Fruit fly (Drosophila melanogaster): ENCODE results near the gene mei-217.

mei-217 gene

DNA sequence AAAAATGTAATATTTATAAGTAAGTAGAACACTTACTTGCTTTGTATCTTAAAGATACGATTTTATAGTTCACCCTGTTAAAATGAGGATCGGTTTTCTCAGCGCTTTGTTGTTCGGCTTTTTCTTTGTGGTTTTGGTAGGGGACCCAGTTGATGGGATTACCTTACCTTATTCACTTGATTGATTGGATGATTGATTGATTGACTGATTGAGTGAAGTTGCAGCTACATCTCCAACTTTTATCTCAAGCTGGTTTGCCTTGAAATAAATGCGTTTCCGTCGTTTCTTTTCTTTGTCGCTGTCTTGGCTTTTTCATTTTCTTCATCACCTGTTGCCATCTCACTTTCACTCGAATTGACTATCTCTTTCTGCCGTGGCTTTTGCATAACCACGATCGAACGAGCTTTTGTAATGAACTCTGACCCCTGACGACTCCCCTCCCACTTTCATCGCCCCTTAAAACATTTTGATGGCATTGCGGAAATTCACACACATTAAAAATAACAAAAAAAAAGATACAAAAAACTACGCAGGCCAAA lies 30.1 kb upstream of the mei-217 start:
- TF ChIP-seq svp (GFP tag): peak; percentile 9
- TF ChIP-seq Eip78C (GFP tag): peak; percentile 31
- TF ChIP-seq Blimp-1 (GFP tag; optimal IDR thresholded peaks at IDR 0.05): peak; percentile 5
- TF ChIP-seq lz (GFP tag; optimal IDR thresholded peaks at IDR 0.05): no peak
- no peak for TF ChIP-seq CG31627 (GFP tag; optimal IDR thresholded peaks at IDR 0.05)
- TF ChIP-seq Sox14 (GFP tag; optimal IDR thresholded peaks at IDR 0.05): no peak
- no peak for TF ChIP-seq eg (GFP tag; IDR thresholded peaks at IDR 0.05)

DNA sequence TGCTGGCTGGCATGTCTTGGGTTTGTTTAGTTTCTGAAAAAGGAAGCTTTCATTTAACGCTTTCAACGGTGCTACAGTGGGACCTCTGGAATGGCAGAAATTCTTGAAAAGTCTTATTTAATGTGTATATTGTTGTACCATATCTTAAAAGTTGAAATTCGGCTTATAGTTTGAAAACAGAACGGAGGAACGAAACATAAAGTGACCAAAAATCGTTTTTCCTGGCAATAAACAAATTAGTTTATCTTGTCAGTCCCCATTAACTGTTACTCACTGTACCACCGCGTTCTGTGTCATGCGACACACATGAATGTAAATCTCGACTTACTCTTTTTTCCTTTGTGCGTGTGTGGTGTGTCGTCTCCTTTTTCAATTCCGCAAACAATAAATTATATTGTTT lies 29.3 kb upstream of the mei-217 start:
- no peak for TF ChIP-seq CG7368 (GFP tag; optimal IDR thresholded peaks at IDR 0.05)
- peak; percentile 22 for TF ChIP-seq CG34406 (GFP tag; optimal IDR thresholded peaks at IDR 0.05)
- peak; percentile 41 for TF ChIP-seq Sox14 (GFP tag; optimal IDR thresholded peaks at IDR 0.05)
- TF ChIP-seq fd85E (GFP tag; optimal IDR thresholded peaks at IDR 0.05): no peak
- peak; percentile 76 for TF ChIP-seq Eip78C (GFP tag)
- peak; percentile 37 for TF ChIP-seq Eip75B (GFP tag; optimal IDR thresholded peaks at IDR 0.05)
- TF ChIP-seq CG6854 (GFP tag; optimal IDR thresholded peaks at IDR 0.05): no peak
- TF ChIP-seq fkh (GFP tag; optimal IDR thresholded peaks at IDR 0.05): no peak
- TF ChIP-seq Smox (GFP tag; optimal IDR thresholded peaks at IDR 0.05): peak; percentile 64
- TF ChIP-seq achi (GFP tag; optimal IDR thresholded peaks at IDR 0.05): peak; percentile 32
- TF ChIP-seq lz (GFP tag; optimal IDR thresholded peaks at IDR 0.05): peak; percentile 62
- peak; percentile 81 for TF ChIP-seq svp (GFP tag)
- TF ChIP-seq CG8119 (GFP tag; IDR thresholded peaks at IDR 0.05): no peak
- TF ChIP-seq CG3919 (GFP tag; optimal IDR thresholded peaks at IDR 0.05): peak; percentile 19
- TF ChIP-seq CG11294 (GFP tag; IDR thresholded peaks at IDR 0.05): no peak
- TF ChIP-seq CG11762 (GFP tag; optimal IDR thresholded peaks at IDR 0.05; ENCODE audit: insufficient read depth): no peak
- TF ChIP-seq topi (GFP tag; optimal IDR thresholded peaks at IDR 0.05): peak; percentile 73
- no peak for TF ChIP-seq Eip93F (GFP tag; optimal IDR thresholded peaks at IDR 0.05)
- peak; percentile 24 for TF ChIP-seq CG9139 (GFP tag; optimal IDR thresholded peaks at IDR 0.05)
- peak; percentile 69 for TF ChIP-seq Met (GFP tag; optimal IDR thresholded peaks at IDR 0.05)
- TF ChIP-seq Blimp-1 (GFP tag; optimal IDR thresholded peaks at IDR 0.05): peak; percentile 0
- TF ChIP-seq ss (GFP tag; optimal IDR thresholded peaks at IDR 0.05): peak in 1 of 2 experiments; percentile 27
- TF ChIP-seq CG11902 (GFP tag; optimal IDR thresholded peaks at IDR 0.05): peak; percentile 5
- TF ChIP-seq CG16779 (tag; optimal IDR thresholded peaks at IDR 0.05): no peak
- peak; percentile 68 for TF ChIP-seq esn (GFP tag; optimal IDR thresholded peaks at IDR 0.05)
- no peak for TF ChIP-seq CG1621 (tag; optimal IDR thresholded peaks at IDR 0.05)
- peak; percentile 3 for TF ChIP-seq Sox15 (GFP tag; optimal IDR thresholded peaks at IDR 0.05)
- TF ChIP-seq CG10631 (GFP tag; optimal IDR thresholded peaks at IDR 0.05): peak; percentile 28
- no peak for TF ChIP-seq Gug (GFP tag; IDR thresholded peaks at IDR 0.05)
- TF ChIP-seq Ets21C (GFP tag; optimal IDR thresholded peaks at IDR 0.05): peak; percentile 46
- no peak for TF ChIP-seq CG8632 (GFP tag; optimal IDR thresholded peaks at IDR 0.05)
- TF ChIP-seq Ets96B (tag; optimal IDR thresholded peaks at IDR 0.05): no peak
- peak; percentile 17 for TF ChIP-seq OdsH (GFP tag; optimal IDR thresholded peaks at IDR 0.05)
- no peak for TF ChIP-seq CG6276 (GFP tag; optimal IDR thresholded peaks at IDR 0.05)
- no peak for TF ChIP-seq fd59A (GFP tag; optimal IDR thresholded peaks at IDR 0.05)
- no peak for TF ChIP-seq CG3032 (tag; optimal IDR thresholded peaks at IDR 0.05)
- TF ChIP-seq CG6792 (GFP tag; optimal IDR thresholded peaks at IDR 0.05): peak; percentile 43
- TF ChIP-seq cyc (GFP tag; optimal IDR thresholded peaks at IDR 0.05): peak; percentile 69
- TF ChIP-seq dsx (GFP tag; optimal IDR thresholded peaks at IDR 0.05; ENCODE audit: poor library complexity, severe bottlenecking): no peak
- peak; percentile 1 for TF ChIP-seq spab (GFP tag; optimal IDR thresholded peaks at IDR 0.05)
- peak; percentile 34 for TF ChIP-seq acj6 (GFP tag; optimal IDR thresholded peaks at IDR 0.05)
- no peak for TF ChIP-seq Lpt (GFP tag; optimal IDR thresholded peaks at IDR 0.05)
- TF ChIP-seq CG4318 (GFP tag; optimal IDR thresholded peaks at IDR 0.05): no peak
- no peak for TF ChIP-seq CG10669 (GFP tag; optimal IDR thresholded peaks at IDR 0.05)
- TF ChIP-seq CG6163 (GFP tag; IDR thresholded peaks at IDR 0.05): peak; percentile 11; the same call in 1 of the 3 replicates
- TF ChIP-seq pdm3 (GFP tag; optimal IDR thresholded peaks at IDR 0.05): peak; percentile 44
- TF ChIP-seq Hr4 (GFP tag; optimal IDR thresholded peaks at IDR 0.05): no peak
- TF ChIP-seq CG8319 (GFP tag; optimal IDR thresholded peaks at IDR 0.05): no peak
